Worm (Caenorhabditis elegans) whole organism, L1 larva: ENCODE data around the gene epic-2.
A peak's percentile ranks its signal among the peaks of the same experiment; 100 is the strongest.

Experiments used
- C04F5.9 ChIP-seq: sonication (generic microtip); optimal IDR thresholded peaks from 2 replicates; lab custom pipeline; 2016; ENCODE audit warnings: missing genetic modification characterization, missing compliant biosample characterization
- C16A3.4 ChIP-seq: fragments of 150-350 bp; optimal IDR thresholded peaks from 2 replicates; lab custom pipeline; 2014; ENCODE audit warnings: missing biosample characterization, missing genetic modification characterization
- F16B12.6 ChIP-seq: fragments of 150-350 bp; optimal IDR thresholded peaks from 2 replicates; lab custom pipeline; 2014; ENCODE audit warnings: missing biosample characterization, missing genetic modification characterization
- aly-2 ChIP-seq: fragments of 150-350 bp; optimal IDR thresholded peaks from 2 replicates; lab custom pipeline; 2014; ENCODE audit warnings: missing biosample characterization, missing genetic modification characterization
- ceh-82 ChIP-seq, 3 experiments: fragments of 150-350 bp in 1 of 3; sonication (generic microtip) in 2 of 3; optimal IDR thresholded peaks; 2 replicates each; lab custom pipeline; 2014 to 2017; ENCODE audit warnings: missing biosample characterization in 3 of 3, missing genetic modification characterization in 3 of 3
- ceh-88 ChIP-seq: fragments of 200-800 bp; sonication (Bioruptor generic); IDR thresholded peaks from 2 replicates; pipeline ENCODE4 v1.3.6; 2022; ENCODE audit warnings: missing genetic modification characterization, missing compliant biosample characterization
- dsc-1 ChIP-seq: sonication (generic microtip); optimal IDR thresholded peaks from 2 replicates; lab custom pipeline; 2016; ENCODE audit warnings: mild to moderate bottlenecking, missing genetic modification characterization, missing compliant biosample characterization
- efl-1 ChIP-seq, 4 experiments: fragments of 150-350 bp; optimal IDR thresholded peaks in 3 of 4; peaks in 1 of 4; 1 replicate in 1 of 4; 2 replicates in 3 of 4; lab custom pipeline; 2014; ENCODE audit warnings: missing biosample characterization in 2 of 4, missing genetic modification characterization in 2 of 4, missing genetic modification reagents in 2 of 4
- efl-3 ChIP-seq: fragments of 200-800 bp; sonication (Bioruptor generic); optimal IDR thresholded peaks from 2 replicates; lab custom pipeline; 2018; ENCODE audit warnings: mild to moderate bottlenecking, missing genetic modification characterization, missing compliant biosample characterization
- egl-27 ChIP-seq, 2 experiments: fragments of 150-350 bp in 1 of 2; sonication (generic microtip); optimal IDR thresholded peaks; 3 replicates each; lab custom pipeline; 2017 to 2018; ENCODE audit warnings: missing biosample characterization in 2 of 2, missing genetic modification characterization in 2 of 2, missing genetic modification reagents in 2 of 2
- elt-2 ChIP-seq: sonication (generic microtip); optimal IDR thresholded peaks from 2 replicates; lab custom pipeline; 2016; ENCODE audit warnings: missing genetic modification characterization, mild to moderate bottlenecking, inconsistent platforms, missing compliant biosample characterization, missing genetic modification reagents
- elt-3 ChIP-seq, 6 experiments: fragments of 150-350 bp in 1 of 6; sonication (generic microtip); optimal IDR thresholded peaks; 2 replicates each; lab custom pipeline; 2017 to 2018; ENCODE audit warnings: missing biosample characterization in 6 of 6, missing genetic modification characterization in 6 of 6, inconsistent platforms in 1 of 6
- fkh-10 ChIP-seq: sonication (generic microtip); optimal IDR thresholded peaks from 2 replicates; lab custom pipeline; 2017; ENCODE audit warnings: missing biosample characterization, missing genetic modification reagents, missing genetic modification characterization
- fkh-8 ChIP-seq: sonication (generic microtip); optimal IDR thresholded peaks from 2 replicates; lab custom pipeline; 2016; ENCODE audit warnings: mild to moderate bottlenecking, missing genetic modification characterization, missing compliant biosample characterization
- grh-1 ChIP-seq: fragments of 200-800 bp; sonication (Bioruptor generic); IDR thresholded peaks from 2 replicates; pipeline ENCODE4 v1.3.6; 2022; ENCODE audit warnings: missing genetic modification reagents, missing genetic modification characterization, missing compliant biosample characterization
- irx-1 ChIP-seq: sonication (generic microtip); optimal IDR thresholded peaks from 2 replicates; lab custom pipeline; 2016; ENCODE audit warnings: missing genetic modification characterization, missing compliant biosample characterization
- isw-1 ChIP-seq: fragments of 200-800 bp; sonication (Bioruptor generic); IDR thresholded peaks from 2 replicates; pipeline ENCODE4 v1.3.6; 2022; ENCODE audit warnings: missing genetic modification characterization, missing compliant biosample characterization
- jun-1 ChIP-seq: fragments of 150-350 bp; optimal IDR thresholded peaks from 2 replicates; lab custom pipeline; 2014; ENCODE audit warnings: missing biosample characterization, missing genetic modification reagents, missing genetic modification characterization
- lin-13 ChIP-seq: fragments of 150-350 bp; optimal IDR thresholded peaks from 2 replicates; lab custom pipeline; 2014; ENCODE audit warnings: missing biosample characterization, missing genetic modification reagents, missing genetic modification characterization
- lin-14 ChIP-seq: fragments of 200-800 bp; sonication (Bioruptor generic); optimal IDR thresholded peaks from 2 replicates; lab custom pipeline; 2018; ENCODE audit warnings: mild to moderate bottlenecking, missing genetic modification characterization, moderate library complexity, missing compliant biosample characterization
- lin-35 ChIP-seq, 2 experiments: fragments of 150-350 bp; optimal IDR thresholded peaks; 2 replicates each; lab custom pipeline; 2014; ENCODE audit warnings: missing biosample characterization in 2 of 2, missing genetic modification characterization in 2 of 2, missing genetic modification reagents in 2 of 2
- lsy-2 ChIP-seq, 2 experiments: fragments of 150-350 bp; optimal IDR thresholded peaks; 2 replicates each; lab custom pipeline; 2014; ENCODE audit warnings: missing biosample characterization in 2 of 2, missing genetic modification characterization in 2 of 2
- mdl-1 ChIP-seq, 2 experiments: fragments of 150-350 bp; optimal IDR thresholded peaks; 2 replicates each; lab custom pipeline; 2014 to 2017; ENCODE audit warnings: missing biosample characterization in 2 of 2, missing genetic modification characterization in 2 of 2, inconsistent platforms in 1 of 2
- mep-1 ChIP-seq: fragments of 150-350 bp; optimal IDR thresholded peaks from 2 replicates; lab custom pipeline; 2014; ENCODE audit warnings: missing biosample characterization, missing genetic modification characterization
- nhr-19 ChIP-seq: fragments of 200-800 bp; sonication (Bioruptor generic); conservative IDR thresholded peaks from 2 replicates; pipeline ENCODE4 v1.3.6; 2022; ENCODE audit warnings: missing genetic modification characterization, missing compliant biosample characterization
- nhr-20 ChIP-seq: sonication (generic microtip); optimal IDR thresholded peaks from 2 replicates; lab custom pipeline; 2016; ENCODE audit warnings: mild to moderate bottlenecking, missing genetic modification characterization, missing compliant biosample characterization
- nhr-28 ChIP-seq: fragments of 150-350 bp; optimal IDR thresholded peaks from 2 replicates; lab custom pipeline; 2014; ENCODE audit warnings: missing biosample characterization, missing genetic modification characterization
- nhr-47 ChIP-seq: sonication (generic microtip); optimal IDR thresholded peaks from 2 replicates; lab custom pipeline; 2016; ENCODE audit warnings: mild to moderate bottlenecking, missing genetic modification characterization, moderate library complexity, missing compliant biosample characterization
- nhr-77 ChIP-seq: fragments of 150-350 bp; optimal IDR thresholded peaks from 2 replicates; lab custom pipeline; 2014; ENCODE audit warnings: missing biosample characterization, missing genetic modification characterization
- nhr-85 ChIP-seq: sonication (generic microtip); peaks from one replicate; lab custom pipeline; 2016; ENCODE audit warnings: missing genetic modification characterization, inconsistent platforms, missing compliant biosample characterization
- nhr-90 ChIP-seq: sonication (generic microtip); optimal IDR thresholded peaks from 2 replicates; lab custom pipeline; 2016; ENCODE audit warnings: mild to moderate bottlenecking, missing genetic modification characterization, missing compliant biosample characterization; ENCODE audit not compliant: poor library complexity
- pax-3 ChIP-seq: fragments of 200-800 bp; sonication (Bioruptor generic); optimal IDR thresholded peaks from 2 replicates; lab custom pipeline; 2018; ENCODE audit warnings: mild to moderate bottlenecking, missing genetic modification characterization, moderate library complexity, missing compliant biosample characterization
- rnt-1 ChIP-seq: sonication (generic microtip); optimal IDR thresholded peaks from 2 replicates; lab custom pipeline; 2016; ENCODE audit warnings: mild to moderate bottlenecking, missing genetic modification characterization, moderate library complexity, missing compliant biosample characterization
- skn-1 ChIP-seq: fragments of 150-350 bp; optimal IDR thresholded peaks from 2 replicates; lab custom pipeline; 2014; ENCODE audit warnings: missing biosample characterization, missing genetic modification characterization
- snu-23 ChIP-seq: sonication (generic microtip); optimal IDR thresholded peaks from 2 replicates; lab custom pipeline; 2016; ENCODE audit warnings: missing genetic modification characterization, missing compliant biosample characterization
- swsn-7 ChIP-seq: sonication (generic microtip); optimal IDR thresholded peaks from 2 replicates; lab custom pipeline; 2016; ENCODE audit warnings: missing genetic modification characterization, missing compliant biosample characterization
- tbx-2 ChIP-seq: sonication (generic microtip); optimal IDR thresholded peaks from 2 replicates; lab custom pipeline; 2016; ENCODE audit warnings: missing genetic modification characterization, missing compliant biosample characterization
- unc-86 ChIP-seq: sonication (generic microtip); optimal IDR thresholded peaks from 2 replicates; lab custom pipeline; 2016; ENCODE audit warnings: missing genetic modification characterization, missing compliant biosample characterization
- vab-15 ChIP-seq: sonication (generic microtip); optimal IDR thresholded peaks from 2 replicates; lab custom pipeline; 2017; ENCODE audit warnings: missing genotype, mild to moderate bottlenecking, missing genetic modification characterization, missing compliant biosample characterization
- zag-1 ChIP-seq: fragments of 150-350 bp; optimal IDR thresholded peaks from 2 replicates; lab custom pipeline; 2014; ENCODE audit warnings: missing biosample characterization, missing genetic modification characterization
- ztf-11 ChIP-seq, 2 experiments: sonication (generic microtip); optimal IDR thresholded peaks; 2 replicates each; lab custom pipeline; 2016 to 2017; ENCODE audit warnings: missing genetic modification characterization in 2 of 2, missing biosample characterization in 1 of 2, missing compliant biosample characterization in 1 of 2

Gene epic-2

ce11 chrIV:1722953-1723352 lies 2.4 kb downstream of the epic-2 start (continued):
- TF ChIP-seq aly-2 (tag; lab: Kevin White, UChicago) = peak; percentile 95

ce11 chrIV:1724283-1724682 lies 3.7 kb downstream of the epic-2 start, which contains the start of gene epic-3:
epic-3 (minus strand) TSS chrIV:1724383.
- no peak for TF ChIP-seq fkh-8 (tag; lab: Kevin White, UChicago)
- TF ChIP-seq efl-1 (optimal IDR thresholded peaks at IDR 0.05; lab: Kevin White, UChicago) = no peak
- peak in 1 of 2 experiments; percentile 85 for TF ChIP-seq efl-1 (GFP tag; optimal IDR thresholded peaks at IDR 0.05 in 1 of 2; lab: Kevin White, UChicago)
- TF ChIP-seq, all 84 proteins: peak for 1

- no peak for TF ChIP-seq F16B12.6 (tag; lab: Kevin White, UChicago)
- no peak for TF ChIP-seq nhr-28 (tag; lab: Kevin White, UChicago)
- TF ChIP-seq elt-3 (tag; optimal IDR thresholded peaks at IDR 0.05; lab: Kevin White, UChicago) = no peak
- no peak for TF ChIP-seq egl-27 (tag; optimal IDR thresholded peaks at IDR 0.05; lab: Kevin White, UChicago)
- no peak for TF ChIP-seq lsy-2 (tag; optimal IDR thresholded peaks at IDR 0.05; lab: Kevin White, UChicago)
- no peak for TF ChIP-seq zag-1 (tag; lab: Kevin White, UChicago)
- TF ChIP-seq snu-23 (GFP tag; lab: Kevin White, UChicago) = no peak
- no peak for TF ChIP-seq efl-3 (GFP tag; lab: Kevin White, UChicago)
Observed at ce11 chrIV:1725888-1726287, 5.3 kb downstream of the epic-2 start, which contains the start of gene K08D12.8. K08D12.8 (plus strand) TSS chrIV:1726188.

- TF ChIP-seq nhr-85 (tag; lab: Kevin White, UChicago) = peak; percentile 47
- no peak for TF ChIP-seq elt-2 (tag; lab: Kevin White, UChicago)
Observed at ce11 chrIV:1727538-1728072, 7.0 kb downstream of the epic-2 start.

ce11 chrIV:1738324-1738730 lies 17.7 kb downstream of the epic-2 start:
- peak; percentile 52 for TF ChIP-seq nhr-19 (GFP tag; lab: Robert Waterston, UW)
- TF ChIP-seq zag-1 (tag; lab: Kevin White, UChicago) = no peak
- peak; percentile 38 for TF ChIP-seq jun-1 (tag; lab: Kevin White, UChicago)
- peak; percentile 87 to 89 for TF ChIP-seq efl-1 (optimal IDR thresholded peaks at IDR 0.05; lab: Kevin White, UChicago)
- peak; percentile 91 to 99 for TF ChIP-seq efl-1 (GFP tag; optimal IDR thresholded peaks at IDR 0.05 in 1 of 2; lab: Kevin White, UChicago)
- TF ChIP-seq mdl-1 (tag; optimal IDR thresholded peaks at IDR 0.05; lab: Kevin White, UChicago) = peak in 1 of 2 experiments; percentile 49
- peak; percentile 8 for TF ChIP-seq nhr-77
- peak; percentile 36 for TF ChIP-seq vab-15 (tag; lab: Kevin White, UChicago)
- peak; percentile 32 for TF ChIP-seq unc-86 (tag; lab: Kevin White, UChicago)
- peak; percentile 74 for TF ChIP-seq nhr-47 (tag; lab: Kevin White, UChicago)
- peak; percentile 3 for TF ChIP-seq mep-1 (tag; lab: Kevin White, UChicago)
- no peak for TF ChIP-seq rnt-1 (tag; lab: Kevin White, UChicago)
- TF ChIP-seq elt-3 (tag; optimal IDR thresholded peaks at IDR 0.05; lab: Kevin White, UChicago) = peak in 1 of 6 experiments; percentile 3
- TF ChIP-seq dsc-1 = peak; percentile 12
- TF ChIP-seq lsy-2 (tag; optimal IDR thresholded peaks at IDR 0.05; lab: Kevin White, UChicago) = peak; percentile 4 to 54
- TF ChIP-seq C16A3.4 (tag; lab: Kevin White, UChicago) = peak; percentile 5
- TF ChIP-seq C04F5.9 = no peak
- peak; percentile 13 for TF ChIP-seq pax-3 (tag; lab: Kevin White, UChicago)
- TF ChIP-seq swsn-7 (tag; lab: Kevin White, UChicago) = peak; percentile 44
- TF ChIP-seq F16B12.6 (tag; lab: Kevin White, UChicago) = peak; percentile 46
- peak in 1 of 2 experiments; percentile 32 for TF ChIP-seq ztf-11 (tag; optimal IDR thresholded peaks at IDR 0.05; lab: Kevin White, UChicago)
- TF ChIP-seq fkh-10 (GFP tag; lab: Kevin White, UChicago) = no peak
- peak; percentile 39 for TF ChIP-seq tbx-2 (tag; lab: Kevin White, UChicago)
- TF ChIP-seq isw-1 = peak; percentile 13; the same call in 1 of the 2 replicates
- TF ChIP-seq elt-2 (tag; lab: Kevin White, UChicago) = no peak
- TF ChIP-seq ceh-82 (tag; optimal IDR thresholded peaks at IDR 0.05; lab: Kevin White, UChicago) = peak; percentile 9 to 80 (median 33)
- TF ChIP-seq ceh-88 = no peak
- no peak for TF ChIP-seq lin-14 (GFP tag; lab: Kevin White, UChicago)
- TF ChIP-seq lin-35 (GFP tag; optimal IDR thresholded peaks at IDR 0.05; lab: Kevin White, UChicago) = peak; percentile 89 to 92
- peak; percentile 72 for TF ChIP-seq skn-1 (tag; lab: Kevin White, UChicago)
- peak; percentile 53 for TF ChIP-seq irx-1 (tag; lab: Kevin White, UChicago)
- peak; percentile 37 for TF ChIP-seq nhr-20 (tag; lab: Kevin White, UChicago)
- peak; percentile 32; the same call in 1 of the 2 replicates for TF ChIP-seq grh-1 (GFP tag; lab: Robert Waterston, UW)
- TF ChIP-seq nhr-90 (tag; lab: Kevin White, UChicago) = peak; percentile 66
- TF ChIP-seq lin-13 (GFP tag; lab: Kevin White, UChicago) = peak; percentile 64
